Fruit fly (Drosophila melanogaster): ENCODE measurements around the gene CG11417.

The CG11417 gene

DNA sequence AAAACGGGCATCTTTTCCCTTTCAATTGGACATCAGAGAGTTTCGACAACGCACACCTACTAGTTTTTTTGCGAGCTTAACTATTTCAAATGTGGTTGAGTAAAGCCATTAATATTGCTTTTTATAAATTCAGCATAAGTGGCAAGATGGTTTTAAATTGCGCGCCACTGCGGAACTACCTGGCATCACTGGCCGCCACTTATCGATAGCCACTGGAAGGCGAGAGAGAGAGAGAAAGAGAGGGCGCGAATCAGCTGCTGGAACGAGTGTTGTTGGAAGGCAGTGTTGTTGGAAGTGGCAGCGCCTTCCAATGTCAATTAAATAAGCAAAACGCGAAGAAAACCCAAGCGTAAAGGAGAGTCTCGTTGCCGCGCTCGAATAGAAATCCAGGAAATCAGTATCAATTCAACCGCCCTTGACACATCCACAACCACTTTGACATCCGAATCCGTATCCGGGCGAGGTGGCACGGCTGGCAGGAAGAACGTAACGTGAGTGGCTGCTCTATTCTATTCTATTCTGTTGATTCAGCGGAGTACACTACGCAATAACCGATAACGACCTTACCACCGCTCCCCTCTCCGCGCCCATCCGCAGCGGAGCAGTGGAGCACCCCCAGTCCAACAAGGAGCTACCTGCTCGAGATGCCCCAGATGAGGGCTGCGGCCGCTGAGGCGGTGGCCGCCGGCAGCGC is 21.6 kb downstream of the CG11417 start, which contains the start of gene AMPKalpha (continued):
- peak; percentile 38; the same call in 2 of the 3 replicates for TF ChIP-seq CG16813 (GFP tag; IDR thresholded peaks at IDR 0.05; ENCODE audit: partially characterized antibody)
- TF ChIP-seq CG32772 (GFP tag; IDR thresholded peaks at IDR 0.05), result no peak
- no peak for TF ChIP-seq CG32532 (GFP tag; IDR thresholded peaks at IDR 0.05)
- TF ChIP-seq CG34376 (GFP tag; optimal IDR thresholded peaks at IDR 0.05), result peak; percentile 44
- peak; percentile 56; the same call in 2 of the 3 replicates for TF ChIP-seq Opbp (GFP tag; IDR thresholded peaks at IDR 0.05; ENCODE audit: partially characterized antibody)
- no peak for TF ChIP-seq CoRest (tag; optimal IDR thresholded peaks at IDR 0.05)
- no peak for TF ChIP-seq CG43689 (GFP tag; IDR thresholded peaks at IDR 0.05)
- TF ChIP-seq mirr (GFP tag; optimal IDR thresholded peaks at IDR 0.05), result no peak

DNA sequence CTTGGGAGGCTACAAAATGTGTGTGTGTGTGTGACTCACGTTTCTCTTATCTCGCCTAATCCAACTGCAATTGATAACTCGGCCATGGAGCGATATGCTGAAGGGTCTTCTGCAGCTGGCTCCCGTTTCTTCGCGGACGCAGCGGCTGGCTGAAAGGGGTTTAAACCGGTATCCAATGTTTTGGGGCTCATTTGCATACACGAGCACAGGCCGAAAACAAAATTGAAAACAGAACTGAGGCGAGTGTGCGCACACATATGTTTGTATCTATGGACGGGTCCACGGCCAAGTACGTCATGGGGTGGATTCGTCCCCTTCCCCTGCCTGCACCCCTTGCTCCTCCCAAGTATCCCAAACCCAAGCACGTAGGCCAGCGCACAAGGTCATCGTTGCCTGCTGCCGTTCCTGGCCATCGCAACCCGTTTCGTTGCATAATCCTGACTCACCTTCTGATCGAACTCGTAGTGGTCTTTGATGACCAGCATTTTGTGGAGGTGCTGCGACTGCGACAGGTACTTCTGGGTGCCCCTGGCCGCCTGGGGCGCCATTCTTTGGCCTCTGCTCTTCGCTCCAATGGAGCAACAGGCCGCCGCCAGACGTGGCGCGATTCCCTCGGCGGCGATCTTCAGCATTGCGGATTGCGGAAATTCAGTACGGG is 26.0 kb downstream of the CG11417 start:
- peak; percentile 70 for TF ChIP-seq vvl (GFP tag; IDR thresholded peaks at IDR 0.05)
- TF ChIP-seq ftz-f1 (GFP tag; optimal IDR thresholded peaks at IDR 0.05), result peak; percentile 58
- 0 out of 2 replicates have a peak, but pooled peaks have one; percentile 11 for TF ChIP-seq Atf6 (GFP tag; IDR thresholded peaks at IDR 0.05)
- no peak for TF ChIP-seq CG1647 (GFP tag; optimal IDR thresholded peaks at IDR 0.05)
- no peak for TF ChIP-seq CG16779 (GFP tag; IDR thresholded peaks at IDR 0.05)
- TF ChIP-seq Deaf1 (tag; optimal IDR thresholded peaks at IDR 0.05), result peak; percentile 55
- TF ChIP-seq Pdp1 (GFP tag; optimal IDR thresholded peaks at IDR 0.05), result peak in 1 of 2 experiments; percentile 70
- peak; percentile 35 for TF ChIP-seq ewg (GFP tag; optimal IDR thresholded peaks at IDR 0.05)
- TF ChIP-seq Hmr (GFP tag; optimal IDR thresholded peaks at IDR 0.05), result no peak
- peak; percentile 49 for TF ChIP-seq MESR4 (GFP tag; optimal IDR thresholded peaks at IDR 0.05)
- no peak for TF ChIP-seq Fer1 (GFP tag; optimal IDR thresholded peaks at IDR 0.05)
- no peak for TF ChIP-seq Elba2 (GFP tag; optimal IDR thresholded peaks at IDR 0.05)
- peak; percentile 17 for TF ChIP-seq cg (GFP tag; optimal IDR thresholded peaks at IDR 0.05)
- TF ChIP-seq crol (GFP tag; IDR thresholded peaks at IDR 0.05), result peak; percentile 58; the same call in 1 of the 2 replicates

DNA sequence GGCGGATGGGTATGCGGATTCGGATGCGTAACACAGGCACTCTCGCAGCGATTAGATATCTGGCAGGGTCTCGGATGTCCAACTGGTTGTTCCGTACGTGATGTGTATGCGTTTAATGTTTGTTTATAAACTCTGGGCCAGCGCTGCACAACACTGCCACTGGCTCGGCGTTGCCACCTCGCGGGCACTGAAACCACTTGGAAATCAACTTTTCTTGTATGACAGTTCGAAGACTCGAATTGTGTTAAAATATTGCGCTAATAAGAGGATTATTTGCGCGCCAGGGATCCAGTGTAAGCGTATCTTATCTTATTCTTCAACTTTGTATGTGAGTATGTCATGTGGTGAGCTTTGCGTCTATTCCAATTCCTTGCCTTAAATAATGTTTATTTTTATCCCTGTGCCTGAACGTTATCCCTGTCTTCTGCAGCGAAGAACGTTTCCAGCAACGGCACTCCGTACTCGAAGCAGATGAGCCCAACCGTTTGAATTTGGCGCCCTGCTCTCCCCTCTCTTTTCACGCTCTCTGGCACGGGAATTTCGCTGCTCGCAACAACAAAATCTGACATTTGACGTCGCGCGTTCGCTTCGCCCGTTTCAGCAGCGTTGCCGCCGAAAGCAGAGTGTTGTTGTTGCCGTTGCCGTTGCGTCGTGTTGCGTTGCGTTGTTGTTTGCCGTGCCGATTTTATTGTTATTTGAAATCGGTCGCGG is 26.7 kb downstream of the CG11417 start, which contains the start of the genes CG3719 and CG32813:
TSS of gene CG3719 (minus strand) at position 131 of the 711 bp plus-strand sequence.
TSS of gene CG32813 (plus strand) at position 565 of the 711 bp plus-strand sequence.
- peak; percentile 1 for TF ChIP-seq Atf-2 (GFP tag; optimal IDR thresholded peaks at IDR 0.05)
- peak; percentile 25 for TF ChIP-seq CG13775 (GFP tag; optimal IDR thresholded peaks at IDR 0.05)
- no peak for TF ChIP-seq CG10959 (GFP tag; IDR thresholded peaks at IDR 0.05)
- TF ChIP-seq tx (GFP tag; optimal IDR thresholded peaks at IDR 0.05), result peak; percentile 64
- TF ChIP-seq CoRest (tag; optimal IDR thresholded peaks at IDR 0.05), result peak; percentile 19
- TF ChIP-seq CG1603 (tag; optimal IDR thresholded peaks at IDR 0.05), result peak; percentile 72
- TF ChIP-seq gro (GFP tag; optimal IDR thresholded peaks at IDR 0.05), result peak; percentile 32
- peak; percentile 71 for TF ChIP-seq Sin3A (optimal IDR thresholded peaks at IDR 0.05)
- no peak for TF ChIP-seq lov (optimal IDR thresholded peaks at IDR 0.05)
- TF ChIP-seq lov (GFP tag; IDR thresholded peaks at IDR 0.05), result no peak
- no peak for TF ChIP-seq CG9727 (GFP tag; optimal IDR thresholded peaks at IDR 0.05)
- peak; percentile 53 for TF ChIP-seq row (GFP tag; IDR thresholded peaks at IDR 0.05)
- peak; percentile 14 for TF ChIP-seq CG30020 (tag; optimal IDR thresholded peaks at IDR 0.05)
- peak; percentile 18; the same call in 1 of the 3 replicates for TF ChIP-seq dysf (GFP tag; IDR thresholded peaks at IDR 0.05)
- no peak for TF ChIP-seq Doc2 (GFP tag; IDR thresholded peaks at IDR 0.05)
- TF ChIP-seq CG8290 (GFP tag; optimal IDR thresholded peaks at IDR 0.05), result no peak
- peak in 1 of 2 experiments; percentile 77 for TF ChIP-seq CG8290 (tag; optimal IDR thresholded peaks at IDR 0.05)
- no peak for TF ChIP-seq Dad (GFP tag; optimal IDR thresholded peaks at IDR 0.05)
- no peak for TF ChIP-seq btn (GFP tag; optimal IDR thresholded peaks at IDR 0.05)
- 0 out of 3 replicates have a peak, but pooled peaks have one; percentile 22 for TF ChIP-seq Opbp (GFP tag; IDR thresholded peaks at IDR 0.05; ENCODE audit: partially characterized antibody)
- 0 out of 3 replicates have a peak, but pooled peaks have one; percentile 60 for TF ChIP-seq ken (GFP tag; IDR thresholded peaks at IDR 0.05)
- peak; percentile 77 for TF ChIP-seq CG17186 (GFP tag; optimal IDR thresholded peaks at IDR 0.05)
- TF ChIP-seq chm (GFP tag; IDR thresholded peaks at IDR 0.05), result peak; percentile 45; the same call in 1 of the 2 replicates
- TF ChIP-seq NFAT (GFP tag; IDR thresholded peaks at IDR 0.05), result peak; percentile 65
- no peak for TF ChIP-seq B-H1 (GFP tag; IDR thresholded peaks at IDR 0.05)
- peak; percentile 31 for TF ChIP-seq CG17385 (GFP tag; optimal IDR thresholded peaks at IDR 0.05)
